Worm (Caenorhabditis elegans): ENCODE measurements around the gene K02D3.1.

Gene K02D3.1

DNA sequence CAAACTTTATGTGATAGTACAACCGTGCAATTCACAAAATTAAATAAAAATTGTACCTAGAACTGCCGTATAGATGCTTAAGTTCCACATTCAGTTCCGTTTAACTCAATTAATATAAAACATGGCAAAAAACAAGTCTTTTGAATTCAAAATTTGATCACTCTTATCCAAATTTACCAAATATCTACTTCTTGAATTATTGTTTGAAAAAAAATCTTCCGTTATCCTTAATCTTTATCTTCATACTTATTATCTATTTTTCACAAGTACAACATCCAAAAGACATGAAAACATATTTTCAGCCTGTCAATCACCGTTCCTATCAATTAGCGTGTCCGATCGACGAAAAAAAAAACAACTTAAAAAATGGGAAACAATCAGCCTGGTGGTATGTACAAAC lies 48.8 kb downstream of the K02D3.1 start, which contains the start of gene aakb-1:
Gene aakb-1, plus strand, starts transcription at position 301 of the 400 bp plus-strand sequence.
- TF ChIP-seq ceh-16 (tag; optimal IDR thresholded peaks at IDR 0.05) (no peak), unc-62 (GFP tag; optimal IDR thresholded peaks at IDR 0.05) (no peak), ama-1 (optimal IDR thresholded peaks at IDR 0.05) (no peak), zag-1 (tag; optimal IDR thresholded peaks at IDR 0.05) (no peak)

Measured in whole organism, L3 larva.